Fruit fly (Drosophila melanogaster): Measurements from ENCODE around the gene Pbp95.

DNA sequence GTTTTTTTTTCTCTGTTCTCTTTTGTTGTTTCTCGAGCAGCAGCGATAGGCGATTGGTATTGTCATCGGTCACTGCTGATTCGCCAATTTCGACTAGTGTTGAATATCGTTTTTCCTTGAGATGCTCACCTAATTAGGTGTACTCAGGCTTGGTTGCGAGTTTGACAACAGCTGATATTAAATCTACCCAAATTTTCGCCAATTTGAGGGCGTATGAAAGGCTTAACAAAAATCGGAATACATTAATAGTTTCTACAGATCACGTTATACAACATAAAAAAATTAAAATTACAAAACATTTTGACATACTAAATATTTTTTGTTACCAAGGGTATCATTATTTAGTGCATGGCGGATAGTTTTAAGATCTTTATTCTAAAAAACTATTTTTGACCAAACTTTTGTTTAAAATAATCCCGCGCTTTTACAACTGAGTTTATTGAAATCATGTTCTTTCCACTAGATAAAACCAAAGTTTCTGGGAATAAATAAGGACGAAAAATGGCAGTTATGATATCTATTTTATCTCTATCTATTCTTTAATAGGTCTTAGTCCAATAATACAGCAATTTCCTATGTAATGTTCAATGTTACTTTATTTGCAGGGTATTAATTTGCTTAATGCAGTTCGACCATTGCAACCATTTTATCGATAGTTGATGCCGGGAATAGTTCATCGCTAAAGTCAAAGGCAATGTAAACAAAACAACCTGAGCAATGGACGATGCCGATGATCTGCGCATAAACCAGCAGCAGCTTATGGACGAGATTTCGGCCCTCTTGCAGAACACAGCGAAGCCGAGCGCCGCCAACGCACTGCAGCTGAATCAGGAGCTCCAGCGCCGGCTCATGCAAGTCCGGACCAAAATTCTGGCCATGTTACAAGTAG is at the start of gene Pbp95, which contains the start of gene CG10435:
- TF ChIP-seq svp (GFP tag), result peak; percentile 97
- TF ChIP-seq lz (GFP tag; optimal IDR thresholded peaks at IDR 0.05), result peak; percentile 58
- no peak for TF ChIP-seq pdm3 (GFP tag; optimal IDR thresholded peaks at IDR 0.05)
- TF ChIP-seq Hr39 (GFP tag; optimal IDR thresholded peaks at IDR 0.05), result peak; percentile 54
- no peak for TF ChIP-seq Sox15 (GFP tag; optimal IDR thresholded peaks at IDR 0.05)
